Worm (Caenorhabditis elegans) whole organism, young adult: ENCODE results near the gene irld-7.
A peak's percentile ranks its signal among the peaks of the same experiment; 100 is the strongest.

Source experiments
- B0035.1 ChIP-seq: sonication (generic microtip); optimal IDR thresholded peaks from 2 replicates; lab custom pipeline; 2016; ENCODE audit warnings: missing genetic modification characterization, mild to moderate bottlenecking, missing compliant biosample characterization, missing genotype, missing genetic modification reagents
- B0261.1 ChIP-seq: sonication (generic microtip); optimal IDR thresholded peaks from 2 replicates; lab custom pipeline; 2016; ENCODE audit warnings: mild to moderate bottlenecking, missing genetic modification characterization, moderate library complexity, missing compliant biosample characterization
- D2030.7 ChIP-seq: fragments of 200-800 bp; sonication (Bioruptor generic); IDR thresholded peaks from 2 replicates; pipeline ENCODE4 v1.3.6; 2022; ENCODE audit warnings: missing genetic modification reagents, missing genetic modification characterization, missing compliant biosample characterization
- F10E7.11 ChIP-seq: sonication (generic microtip); optimal IDR thresholded peaks from 2 replicates; lab custom pipeline; 2017; ENCODE audit warnings: mild to moderate bottlenecking, missing genetic modification characterization, moderate library complexity, missing compliant biosample characterization
- F55B11.4 ChIP-seq: sonication (generic microtip); optimal IDR thresholded peaks from 2 replicates; lab custom pipeline; 2016; ENCODE audit warnings: missing compliant biosample characterization, missing genetic modification characterization, borderline replicate concordance; ENCODE audit not compliant: insufficient read depth
- K12H6.12 ChIP-seq: fragments of 200-800 bp; sonication (Bioruptor generic); optimal IDR thresholded peaks from 2 replicates; lab custom pipeline; 2018; ENCODE audit warnings: mild to moderate bottlenecking, missing genetic modification characterization, missing compliant biosample characterization
- Y53F4B.3 ChIP-seq: fragments of 200-800 bp; sonication (Bioruptor generic); IDR thresholded peaks from 2 replicates; pipeline ENCODE4 v1.3.6; 2022; ENCODE audit warnings: missing genetic modification reagents, missing genetic modification characterization, missing compliant biosample characterization
- Y53G8AR.9 ChIP-seq: fragments of 200-800 bp; sonication (Bioruptor generic); conservative IDR thresholded peaks from 2 replicates; pipeline ENCODE4 v1.3.6; 2022; ENCODE audit warnings: missing genetic modification reagents, missing genetic modification characterization, missing compliant biosample characterization
- akir-1 ChIP-seq: fragments of 200-800 bp; sonication (Bioruptor generic); optimal IDR thresholded peaks from 2 replicates; lab custom pipeline; 2018; ENCODE audit warnings: mild to moderate bottlenecking, missing genetic modification characterization, moderate library complexity, missing compliant biosample characterization
- ama-1 ChIP-seq, 3 experiments: fragments of 150-350 bp in 1 of 3; sonication (generic microtip) in 2 of 3; optimal IDR thresholded peaks; 2 replicates each; lab custom pipeline; 2014 to 2018; ENCODE audit warnings: missing biosample characterization in 2 of 3, missing genetic modification characterization in 2 of 3, missing genetic modification reagents in 2 of 3
- atf-7 ChIP-seq: sonication (generic microtip); optimal IDR thresholded peaks from 2 replicates; lab custom pipeline; 2017; ENCODE audit warnings: mild to moderate bottlenecking, missing genetic modification characterization, missing compliant biosample characterization
- bed-1 ChIP-seq: fragments of 200-800 bp; sonication (Bioruptor generic); IDR thresholded peaks from 2 replicates; pipeline ENCODE4 v1.3.6; 2022; ENCODE audit warnings: missing genetic modification reagents, missing genetic modification characterization, missing compliant biosample characterization
- ceh-100 ChIP-seq: fragments of 200-800 bp; sonication (Bioruptor generic); IDR thresholded peaks from 2 replicates; pipeline ENCODE4 v1.3.6; 2022; ENCODE audit warnings: missing genetic modification reagents, missing genetic modification characterization, missing compliant biosample characterization
- ceh-58 ChIP-seq: fragments of 200-800 bp; sonication (Bioruptor generic); IDR thresholded peaks from 2 replicates; pipeline ENCODE4 v1.3.6; 2022; ENCODE audit warnings: missing genetic modification characterization, missing compliant biosample characterization
- egl-18 ChIP-seq: fragments of 200-800 bp; sonication (Bioruptor generic); IDR thresholded peaks from 2 replicates; pipeline ENCODE4 v1.3.6; 2022; ENCODE audit warnings: missing genetic modification reagents, missing genetic modification characterization, missing compliant biosample characterization
- gei-17 ChIP-seq: fragments of 200-800 bp; sonication (Bioruptor generic); optimal IDR thresholded peaks from 2 replicates; lab custom pipeline; 2018; ENCODE audit warnings: mild to moderate bottlenecking, missing genetic modification characterization, missing compliant biosample characterization
- him-1 ChIP-seq: sonication (generic microtip); optimal IDR thresholded peaks from 2 replicates; lab custom pipeline; 2016; ENCODE audit warnings: missing genotype, missing genetic modification reagents, missing genetic modification characterization, missing compliant biosample characterization
- hmg-1.2 ChIP-seq: fragments of 200-800 bp; sonication (Bioruptor generic); IDR thresholded peaks from 2 replicates; pipeline ENCODE4 v1.3.6; 2022; ENCODE audit warnings: missing genetic modification reagents, missing genetic modification characterization, missing compliant biosample characterization
- hmg-20 ChIP-seq: fragments of 200-800 bp; sonication (Bioruptor generic); IDR thresholded peaks from 2 replicates; pipeline ENCODE4 v1.3.6; 2022; ENCODE audit warnings: missing genetic modification reagents, missing genetic modification characterization, missing compliant biosample characterization
- hrde-1 ChIP-seq: sonication (generic microtip); optimal IDR thresholded peaks from 2 replicates; lab custom pipeline; 2016; ENCODE audit warnings: missing genetic modification characterization, mild to moderate bottlenecking, missing compliant biosample characterization, moderate library complexity, missing genotype, missing genetic modification reagents, borderline replicate concordance
- lin-35 ChIP-seq, 3 experiments: fragments of 150-350 bp in 2 of 3; sonication (generic microtip) in 1 of 3; optimal IDR thresholded peaks; 2 replicates each; lab custom pipeline; 2014 to 2018; ENCODE audit warnings: missing biosample characterization in 3 of 3, missing genetic modification characterization in 3 of 3, missing genetic modification reagents in 3 of 3
- lin-40 ChIP-seq: sonication (generic microtip); optimal IDR thresholded peaks from 2 replicates; lab custom pipeline; 2016; ENCODE audit warnings: missing genetic modification characterization, mild to moderate bottlenecking, missing compliant biosample characterization, missing genotype, missing genetic modification reagents
- lin-54 ChIP-seq: fragments of 200-800 bp; sonication (Bioruptor generic); optimal IDR thresholded peaks from 2 replicates; lab custom pipeline; 2018; ENCODE audit warnings: mild to moderate bottlenecking, missing genetic modification characterization, missing compliant biosample characterization
- nfya-2 ChIP-seq: fragments of 200-800 bp; sonication (Bioruptor generic); IDR thresholded peaks from 2 replicates; pipeline ENCODE4 v1.3.6; 2022; ENCODE audit warnings: missing genetic modification reagents, missing genetic modification characterization, missing compliant biosample characterization
- nfyb-1 ChIP-seq: fragments of 200-800 bp; sonication (Bioruptor generic); IDR thresholded peaks from 2 replicates; pipeline ENCODE4 v1.3.6; 2022; ENCODE audit warnings: missing genetic modification reagents, missing genetic modification characterization, missing compliant biosample characterization
- nhr-120 ChIP-seq: fragments of 200-800 bp; sonication (Bioruptor generic); IDR thresholded peaks from 2 replicates; pipeline ENCODE4 v1.3.6; 2022; ENCODE audit warnings: missing genetic modification characterization, missing compliant biosample characterization
- nhr-179 ChIP-seq: sonication (generic microtip); optimal IDR thresholded peaks from 2 replicates; lab custom pipeline; 2016; ENCODE audit warnings: mild to moderate bottlenecking, missing genetic modification characterization, missing compliant biosample characterization
- rcor-1 ChIP-seq: fragments of 200-800 bp; sonication (Bioruptor generic); IDR thresholded peaks from 2 replicates; pipeline ENCODE4 v1.3.6; 2022; ENCODE audit warnings: missing genetic modification reagents, missing genetic modification characterization, missing compliant biosample characterization
- rpc-1 ChIP-seq, 2 experiments: fragments of 150-350 bp in 1 of 2; sonication (generic microtip) in 1 of 2; optimal IDR thresholded peaks; 2 replicates each; lab custom pipeline; 2014 to 2018; ENCODE audit warnings: missing biosample characterization in 1 of 2, missing genetic modification characterization in 1 of 2, missing genetic modification reagents in 1 of 2, missing genotype in 1 of 2
- snpc-1.1 ChIP-seq: sonication (generic microtip); optimal IDR thresholded peaks from 2 replicates; lab custom pipeline; 2017; ENCODE audit warnings: missing genetic modification characterization, mild to moderate bottlenecking, missing compliant biosample characterization, antibody characterized with exemption, moderate library complexity, missing genotype, missing genetic modification reagents; ENCODE audit not compliant: insufficient read depth
- snpc-4 ChIP-seq, 5 experiments: fragments of 150-350 bp in 1 of 5; sonication (generic microtip) in 4 of 5; optimal IDR thresholded peaks; 2 replicates each; lab custom pipeline; 2014 to 2018; ENCODE audit warnings: missing genetic modification characterization in 5 of 5, missing biosample characterization in 3 of 5, antibody characterized with exemption in 2 of 5, mild to moderate bottlenecking in 2 of 5, missing compliant biosample characterization in 2 of 5, missing genotype in 2 of 5, moderate library complexity in 2 of 5, missing genetic modification reagents in 1 of 5
- tbp1 ChIP-seq: fragments of 200-800 bp; sonication (Bioruptor generic); optimal IDR thresholded peaks from 2 replicates; lab custom pipeline; 2018; ENCODE audit warnings: mild to moderate bottlenecking, missing genetic modification characterization, missing compliant biosample characterization
- ztf-22 ChIP-seq: fragments of 200-800 bp; sonication (Bioruptor generic); optimal IDR thresholded peaks from 2 replicates; lab custom pipeline; 2018; ENCODE audit warnings: mild to moderate bottlenecking, missing genetic modification characterization, moderate library complexity, missing compliant biosample characterization
- ztf-3 ChIP-seq: fragments of 200-800 bp; sonication (Bioruptor generic); optimal IDR thresholded peaks from 2 replicates; lab custom pipeline; 2018; ENCODE audit warnings: mild to moderate bottlenecking, missing genetic modification characterization, missing compliant biosample characterization

irld-7 gene

DNA sequence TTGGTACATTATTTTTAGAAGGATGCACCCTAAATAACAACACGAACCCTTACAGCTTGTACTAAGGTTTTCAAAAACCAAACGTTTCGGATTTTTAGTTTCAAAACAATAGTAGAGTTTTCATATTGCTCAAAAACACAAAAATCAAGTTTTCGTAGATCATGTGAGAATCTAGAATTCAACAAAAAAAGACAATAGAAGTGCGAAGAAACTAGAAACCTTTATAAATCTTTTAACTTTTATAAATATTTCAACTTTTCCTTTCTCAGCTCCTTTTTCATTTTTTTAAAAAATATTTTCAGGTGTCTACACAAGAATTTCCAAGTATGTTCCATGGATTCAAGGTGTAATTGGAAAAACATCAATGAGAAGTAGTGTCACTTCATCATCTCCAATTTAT lies 29.7 kb upstream of the irld-7 start, which contains the start of gene best-9:
TSS of gene best-9 (plus strand) at position 301 of the 400 bp plus-strand sequence.
- TF ChIP-seq ama-1 (optimal IDR thresholded peaks at IDR 0.05; lab: Kevin White, UChicago) (no peak), ama-1 (GFP tag; optimal IDR thresholded peaks at IDR 0.05; lab: Kevin White, UChicago) (no peak), snpc-1.1 (tag; lab: Kevin White, UChicago) (no peak), nfyb-1 (GFP tag; lab: Robert Waterston, UW) (no peak), him-1 (tag; lab: Kevin White, UChicago) (no peak), lin-40 (tag; lab: Kevin White, UChicago) (no peak), rcor-1 (GFP tag; lab: Robert Waterston, UW) (no peak), ceh-100 (no peak), B0261.1 (no peak), hrde-1 (tag; lab: Kevin White, UChicago) (no peak), snpc-4 (GFP tag; optimal IDR thresholded peaks at IDR 0.05; lab: Kevin White, UChicago) (no peak), snpc-4 (tag; optimal IDR thresholded peaks at IDR 0.05; lab: Kevin White, UChicago) (no peak), lin-35 (GFP tag; optimal IDR thresholded peaks at IDR 0.05; lab: Kevin White, UChicago) (no peak), F10E7.11 (tag; lab: Kevin White, UChicago) (no peak), bed-1 (GFP tag; lab: Robert Waterston, UW) (no peak), F55B11.4 (tag; lab: Kevin White, UChicago) (no peak), Y53G8AR.9 (GFP tag; lab: Robert Waterston, UW) (no peak), hmg-1.2 (GFP tag; lab: Robert Waterston, UW) (no peak), B0035.1 (tag; lab: Kevin White, UChicago) (no peak)

ce11 chrIV:6562039-6562438 lies 28.1 kb upstream of the irld-7 start:
- TF ChIP-seq tbp1 (peak; percentile 73), snpc-4 (GFP tag; optimal IDR thresholded peaks at IDR 0.05; lab: Kevin White, UChicago) (no peak), snpc-4 (tag; optimal IDR thresholded peaks at IDR 0.05; lab: Kevin White, UChicago) (peak in 1 of 4 experiments; percentile 71), gei-17 (GFP tag; lab: Kevin White, UChicago) (no peak), nhr-179 (no peak), D2030.7 (no peak), atf-7 (tag; lab: Kevin White, UChicago) (no peak), ztf-3 (no peak), hmg-20 (GFP tag; lab: Robert Waterston, UW) (no peak), nfya-2 (GFP tag; lab: Robert Waterston, UW) (no peak), rpc-1 (optimal IDR thresholded peaks at IDR 0.05; lab: Kevin White, UChicago) (peak; percentile 33), rpc-1 (tag; optimal IDR thresholded peaks at IDR 0.05; lab: Kevin White, UChicago) (peak; percentile 76), ztf-22 (no peak), egl-18 (GFP tag; lab: Robert Waterston, UW) (no peak), him-1 (tag; lab: Kevin White, UChicago) (peak; percentile 32), B0261.1 (peak; percentile 39), hmg-1.2 (GFP tag; lab: Robert Waterston, UW) (no peak)

ce11 chrIV:6565605-6566004 lies 24.6 kb upstream of the irld-7 start:
- TF ChIP-seq snpc-1.1 (tag; lab: Kevin White, UChicago) (peak; percentile 82), snpc-4 (GFP tag; optimal IDR thresholded peaks at IDR 0.05; lab: Kevin White, UChicago) (peak; percentile 47), snpc-4 (tag; optimal IDR thresholded peaks at IDR 0.05; lab: Kevin White, UChicago) (peak; percentile 3 to 76 (median 66)), ztf-3 (no peak)

- TF ChIP-seq snpc-4 (GFP tag; optimal IDR thresholded peaks at IDR 0.05; lab: Kevin White, UChicago) (no peak), snpc-4 (tag; optimal IDR thresholded peaks at IDR 0.05; lab: Kevin White, UChicago) (no peak), D2030.7 (no peak), ceh-58 (GFP tag; lab: Robert Waterston, UW) (no peak), ama-1 (optimal IDR thresholded peaks at IDR 0.05; lab: Kevin White, UChicago) (no peak), ama-1 (GFP tag; optimal IDR thresholded peaks at IDR 0.05; lab: Kevin White, UChicago) (no peak), Y53F4B.3 (GFP tag; lab: Robert Waterston, UW) (no peak), K12H6.12 (tag; lab: Kevin White, UChicago) (no peak), B0261.1 (no peak), lin-54 (GFP tag; lab: Kevin White, UChicago) (no peak), akir-1 (GFP tag; lab: Kevin White, UChicago) (no peak), nhr-120 (GFP tag; lab: Robert Waterston, UW) (no peak)
- TF ChIP-seq, all 124 proteins: peak for 0
These were observed 17.9 kb upstream of the irld-7 start, which contains the start of gene bicd-1 for ce11 chrIV:6572238-6572637. bicd-1 (minus strand) TSS chrIV:6572338.
